Fruit fly (Drosophila melanogaster): ENCODE results near the gene sl.

sl gene

dm6 chrX:16308310-16308918 lies 41.7 kb upstream of the sl start, which contains the start of gene Had1:
TSS of gene Had1 (minus strand) at chrX:16308667.
- TF ChIP-seq CG10543 (GFP tag; optimal IDR thresholded peaks at IDR 0.05) (peak; percentile 71), CG13624 (GFP tag; optimal IDR thresholded peaks at IDR 0.05) (no peak), CG8944 (GFP tag; optimal IDR thresholded peaks at IDR 0.05) (no peak), sqz (GFP tag; optimal IDR thresholded peaks at IDR 0.05) (no peak), otp (GFP tag; IDR thresholded peaks at IDR 0.05) (0 out of 3 replicates have a peak, but pooled peaks have one; percentile 33), Hr78 (GFP tag; optimal IDR thresholded peaks at IDR 0.05) (peak in 1 of 2 experiments; percentile 75), abd-A (tag; optimal IDR thresholded peaks at IDR 0.05) (no peak), CG6813 (GFP tag; optimal IDR thresholded peaks at IDR 0.05) (no peak), CG1602 (GFP tag; optimal IDR thresholded peaks at IDR 0.05) (no peak), CG18262 (tag; optimal IDR thresholded peaks at IDR 0.05) (peak; percentile 57), chm (GFP tag; IDR thresholded peaks at IDR 0.05) (no peak), CG11504 (tag; optimal IDR thresholded peaks at IDR 0.05) (no peak), CG12236 (GFP tag; optimal IDR thresholded peaks at IDR 0.05) (no peak), MESR4 (GFP tag; optimal IDR thresholded peaks at IDR 0.05) (peak; percentile 3), HLH4C (GFP tag; IDR thresholded peaks at IDR 0.05; ENCODE audit: partially characterized antibody) (0 out of 3 replicates have a peak, but pooled peaks have one; percentile 34), cwo (GFP tag; optimal IDR thresholded peaks at IDR 0.05) (peak; percentile 16), HmgZ (tag; optimal IDR thresholded peaks at IDR 0.05) (peak; percentile 22), CG34376 (GFP tag; optimal IDR thresholded peaks at IDR 0.05) (peak; percentile 81), CG3995 (GFP tag; optimal IDR thresholded peaks at IDR 0.05) (no peak), Deaf1 (tag; optimal IDR thresholded peaks at IDR 0.05) (peak; percentile 71), sug (tag; optimal IDR thresholded peaks at IDR 0.05) (peak; percentile 85), row (GFP tag; IDR thresholded peaks at IDR 0.05) (peak; percentile 34; the same call in 2 of the 3 replicates), mirr (GFP tag; optimal IDR thresholded peaks at IDR 0.05) (peak; percentile 25), grn (GFP tag; optimal IDR thresholded peaks at IDR 0.05) (peak; percentile 95), pan (optimal IDR thresholded peaks at IDR 0.05) (no peak), pan (GFP tag; optimal IDR thresholded peaks at IDR 0.05 in 1 of 2, IDR thresholded peaks at IDR 0.05 in 1 of 2) (peak in 1 of 2 experiments; percentile 16), CG3065 (GFP tag; optimal IDR thresholded peaks at IDR 0.05) (peak; percentile 11), Rfx (GFP tag; IDR thresholded peaks at IDR 0.05) (peak; percentile 43; the same call in 1 of the 2 replicates), chn (GFP tag; optimal IDR thresholded peaks at IDR 0.05) (no peak), Opbp (GFP tag; IDR thresholded peaks at IDR 0.05; ENCODE audit: partially characterized antibody) (0 out of 3 replicates have a peak, but pooled peaks have one; percentile 5), exex (tag; optimal IDR thresholded peaks at IDR 0.05) (peak; percentile 77)

dm6 chrX:16308953-16309352 lies 41.2 kb upstream of the sl start:
- TF ChIP-seq ERR (GFP tag; optimal IDR thresholded peaks at IDR 0.05) (peak; percentile 44), sens (GFP tag) (peak; percentile 44), Med (GFP tag) (peak; percentile 2), CG30020 (tag; optimal IDR thresholded peaks at IDR 0.05) (no peak), CG13296 (GFP tag; optimal IDR thresholded peaks at IDR 0.05) (peak; percentile 13)

- TF ChIP-seq CG4360 (GFP tag; IDR thresholded peaks at IDR 0.05): no peak
- TF ChIP-seq H2.0 (GFP tag; IDR thresholded peaks at IDR 0.05): no peak
- no peak for TF ChIP-seq br (optimal IDR thresholded peaks at IDR 0.05)
- TF ChIP-seq dm (GFP tag; optimal IDR thresholded peaks at IDR 0.05): no peak
- TF ChIP-seq CrebB (tag; optimal IDR thresholded peaks at IDR 0.05): no peak
- no peak for TF ChIP-seq croc (GFP tag; conservative IDR thresholded peaks at IDR 0.05)
- TF ChIP-seq zfh2 (GFP tag; optimal IDR thresholded peaks at IDR 0.05): no peak
- TF ChIP-seq NC2β (GFP tag; optimal IDR thresholded peaks at IDR 0.05): no peak
- TF ChIP-seq CG1603 (tag; optimal IDR thresholded peaks at IDR 0.05): no peak
- TF ChIP-seq Dref (GFP tag; IDR thresholded peaks at IDR 0.05): no peak
- no peak for TF ChIP-seq mam (GFP tag; optimal IDR thresholded peaks at IDR 0.05)
- no peak for TF ChIP-seq CG2129 (GFP tag; IDR thresholded peaks at IDR 0.05; ENCODE audit: partially characterized antibody)
- TF ChIP-seq exex (tag; optimal IDR thresholded peaks at IDR 0.05): peak; percentile 60
- TF ChIP-seq Vsx1 (GFP tag; optimal IDR thresholded peaks at IDR 0.05): peak; percentile 71
- no peak for TF ChIP-seq danr (GFP tag; IDR thresholded peaks at IDR 0.05)
Observed at dm6 chrX:16309764-16310163, 40.4 kb upstream of the sl start.

Data from whole organism, embryonic.